Worm (Caenorhabditis elegans) whole organism, late embryonic: ENCODE results near the gene clec-226.

Source experiments
- ceh-18 ChIP-seq: sonication (generic microtip); optimal IDR thresholded peaks from 2 replicates; lab custom pipeline; 2016; ENCODE audit warnings: missing genetic modification characterization, missing compliant biosample characterization
- hlh-15 ChIP-seq: sonication (generic microtip); optimal IDR thresholded peaks from 2 replicates; lab custom pipeline; 2016; ENCODE audit warnings: missing genetic modification characterization, missing compliant biosample characterization

DNA sequence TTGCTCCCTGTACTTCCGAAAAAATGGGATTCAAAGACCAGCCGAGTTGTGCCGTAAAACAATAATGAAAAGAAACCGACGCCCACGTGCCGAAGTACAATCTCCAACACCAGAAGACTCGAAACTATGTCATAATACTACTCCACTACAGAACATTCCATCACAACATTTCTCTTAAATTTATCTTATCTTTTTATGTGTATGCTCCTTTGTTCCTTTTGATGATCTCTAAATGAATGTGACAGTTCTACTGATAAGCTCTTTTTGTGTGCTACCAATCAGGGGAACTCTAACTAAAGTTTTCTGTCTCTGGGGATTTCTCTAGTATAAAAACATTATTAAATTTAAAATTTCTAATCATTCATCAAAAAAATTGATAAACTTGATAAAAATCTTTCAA lies 40.1 kb downstream of the clec-226 start:
- TF ChIP-seq ceh-18 (tag; lab: Kevin White, UChicago) (no peak), hlh-15 (tag; lab: Kevin White, UChicago) (no peak)
